Fruit fly (Drosophila melanogaster): Measurements from ENCODE around the gene CG15399.

CG15399 gene

dm6 chr2L:2771676-2772075, at the start of gene CG15399:
Gene CG15399 (minus strand): TSS chr2L:2771776.
- no peak for TF ChIP-seq usp (GFP tag; optimal IDR thresholded peaks at IDR 0.05)
- no peak for TF ChIP-seq Dll (optimal IDR thresholded peaks at IDR 0.05)
- no peak for TF ChIP-seq CG8478 (optimal IDR thresholded peaks at IDR 0.05)
- TF ChIP-seq pan (optimal IDR thresholded peaks at IDR 0.05), result no peak
- TF ChIP-seq EcR (GFP tag; optimal IDR thresholded peaks at IDR 0.05), result no peak
- no peak for TF ChIP-seq psq (optimal IDR thresholded peaks at IDR 0.05)

- TF ChIP-seq EcR (GFP tag; optimal IDR thresholded peaks at IDR 0.05), result no peak
- no peak for TF ChIP-seq psq (optimal IDR thresholded peaks at IDR 0.05)
- TF ChIP-seq pan (optimal IDR thresholded peaks at IDR 0.05), result no peak
- no peak for TF ChIP-seq CG8478 (optimal IDR thresholded peaks at IDR 0.05)
- no peak for TF ChIP-seq Dll (optimal IDR thresholded peaks at IDR 0.05)
- no peak for TF ChIP-seq usp (GFP tag; optimal IDR thresholded peaks at IDR 0.05)
These were observed 44.1 kb upstream of the CG15399 start, which contains the start of gene G6P for dm6 chr2L:2815673-2816072. Gene G6P (minus strand): TSS chr2L:2815760.

DNA sequence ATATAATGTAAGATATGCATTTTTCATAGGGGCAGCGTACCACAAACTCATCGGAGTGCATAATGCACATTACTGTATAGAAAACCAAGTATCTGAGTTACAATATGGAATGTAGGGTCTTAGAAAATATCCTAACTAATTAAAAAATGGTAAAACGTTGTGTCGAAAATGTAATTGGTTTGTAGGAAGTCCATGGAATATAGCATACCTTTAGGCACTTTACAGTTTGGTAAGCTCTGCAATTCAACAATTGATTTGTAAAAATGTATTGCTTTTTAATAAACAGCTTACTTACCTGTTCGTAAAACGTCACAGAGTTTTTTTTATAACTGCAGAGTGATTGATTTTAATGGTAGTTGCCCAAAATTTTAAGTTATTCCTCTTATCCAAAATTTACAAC, 40.6 kb upstream of the CG15399 start, which contains the start of gene CG2964:
CG2964 (plus strand) TSS at position 301 of the 400 bp plus-strand sequence.
- TF ChIP-seq psq (optimal IDR thresholded peaks at IDR 0.05), result no peak
- TF ChIP-seq pan (optimal IDR thresholded peaks at IDR 0.05), result no peak
- no peak for TF ChIP-seq EcR (GFP tag; optimal IDR thresholded peaks at IDR 0.05)
- TF ChIP-seq CG8478 (optimal IDR thresholded peaks at IDR 0.05), result no peak
- TF ChIP-seq usp (GFP tag; optimal IDR thresholded peaks at IDR 0.05), result no peak
- TF ChIP-seq Dll (optimal IDR thresholded peaks at IDR 0.05), result no peak

dm6 chr2L:2810831-2811230, 39.3 kb upstream of the CG15399 start:
- TF ChIP-seq usp (GFP tag; optimal IDR thresholded peaks at IDR 0.05) (no peak), Dll (optimal IDR thresholded peaks at IDR 0.05) (no peak), CG8478 (optimal IDR thresholded peaks at IDR 0.05) (no peak), psq (optimal IDR thresholded peaks at IDR 0.05) (no peak), EcR (GFP tag; optimal IDR thresholded peaks at IDR 0.05) (no peak), pan (optimal IDR thresholded peaks at IDR 0.05) (no peak)

DNA sequence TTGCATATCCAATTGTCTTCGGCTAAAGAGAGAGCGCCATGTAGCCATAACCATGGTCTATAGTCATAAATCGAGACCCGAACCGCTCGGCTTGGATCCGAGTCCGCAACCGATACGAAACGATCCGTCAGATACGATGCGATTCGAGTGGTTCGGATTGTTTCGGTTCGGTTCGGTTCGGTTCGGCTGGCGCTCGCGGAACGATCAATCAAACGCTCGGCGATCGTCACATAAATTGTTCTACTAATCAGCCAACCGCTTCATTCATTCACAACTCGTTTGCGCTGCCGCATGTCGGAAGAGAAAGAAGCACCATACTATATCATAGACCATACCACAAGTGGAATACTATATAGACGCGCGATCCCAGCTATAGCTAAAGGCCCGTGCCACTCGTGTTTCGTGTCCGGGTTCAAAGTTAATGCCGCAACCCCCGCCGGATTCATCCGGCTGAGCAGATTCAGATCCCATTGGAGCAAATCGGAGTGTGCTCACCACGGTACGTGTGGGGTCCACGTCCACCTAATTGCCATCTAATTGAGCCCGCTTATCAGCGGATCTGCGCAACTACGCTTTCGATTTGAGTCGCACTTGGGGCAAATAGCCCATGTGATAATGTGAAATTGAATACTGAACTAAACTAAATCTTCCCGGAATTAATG, 36.6 kb upstream of the CG15399 start:
- TF ChIP-seq CG8478 (optimal IDR thresholded peaks at IDR 0.05) (no peak), psq (optimal IDR thresholded peaks at IDR 0.05) (no peak), Dll (optimal IDR thresholded peaks at IDR 0.05) (no peak), usp (GFP tag; optimal IDR thresholded peaks at IDR 0.05) (no peak), EcR (GFP tag; optimal IDR thresholded peaks at IDR 0.05) (no peak), pan (optimal IDR thresholded peaks at IDR 0.05) (no peak)

- TF ChIP-seq pan (optimal IDR thresholded peaks at IDR 0.05), result no peak
- TF ChIP-seq CG8478 (optimal IDR thresholded peaks at IDR 0.05), result no peak
- no peak for TF ChIP-seq EcR (GFP tag; optimal IDR thresholded peaks at IDR 0.05)
- TF ChIP-seq Dll (optimal IDR thresholded peaks at IDR 0.05), result no peak
- TF ChIP-seq usp (GFP tag; optimal IDR thresholded peaks at IDR 0.05), result no peak
- TF ChIP-seq psq (optimal IDR thresholded peaks at IDR 0.05), result no peak
These were observed 36.0 kb upstream of the CG15399 start for dm6 chr2L:2807597-2807996.

DNA sequence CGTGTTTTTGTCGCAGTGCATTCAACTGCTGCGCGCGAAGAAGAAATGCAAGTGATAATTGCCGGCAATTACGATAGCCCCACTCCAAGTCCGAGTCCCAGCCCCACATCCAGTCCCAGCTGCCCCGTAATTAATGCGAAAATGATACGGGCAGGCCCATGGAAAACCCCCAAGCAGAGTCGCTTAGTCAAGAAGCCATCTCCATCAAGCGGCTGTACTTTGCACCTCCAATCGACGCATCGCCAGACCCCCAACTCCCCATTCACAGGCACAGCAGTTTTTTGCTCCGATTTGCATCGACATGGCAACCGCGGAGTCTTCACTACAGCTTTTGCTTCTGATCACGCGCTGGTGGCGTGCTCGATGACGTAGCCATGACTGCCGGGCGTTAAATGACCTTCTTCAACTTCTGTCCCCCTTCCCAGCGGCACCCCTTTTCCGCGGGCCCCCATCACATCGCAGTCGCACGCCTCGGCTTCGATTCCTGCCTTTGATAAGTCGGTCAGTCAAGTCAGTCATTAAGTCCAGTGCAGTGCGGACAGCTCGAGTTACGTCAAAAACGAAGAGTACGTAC, 34.7 kb upstream of the CG15399 start:
- TF ChIP-seq EcR (GFP tag; optimal IDR thresholded peaks at IDR 0.05) (no peak), CG8478 (optimal IDR thresholded peaks at IDR 0.05) (no peak), Dll (optimal IDR thresholded peaks at IDR 0.05) (peak; percentile 49)

dm6 chr2L:2804634-2805311, 33.2 kb upstream of the CG15399 start, which contains the start of gene daw:
Gene daw (plus strand): TSS chr2L:2805261.
- TF ChIP-seq pan (optimal IDR thresholded peaks at IDR 0.05), result no peak
- TF ChIP-seq Dll (optimal IDR thresholded peaks at IDR 0.05), result peak; percentile 8

DNA sequence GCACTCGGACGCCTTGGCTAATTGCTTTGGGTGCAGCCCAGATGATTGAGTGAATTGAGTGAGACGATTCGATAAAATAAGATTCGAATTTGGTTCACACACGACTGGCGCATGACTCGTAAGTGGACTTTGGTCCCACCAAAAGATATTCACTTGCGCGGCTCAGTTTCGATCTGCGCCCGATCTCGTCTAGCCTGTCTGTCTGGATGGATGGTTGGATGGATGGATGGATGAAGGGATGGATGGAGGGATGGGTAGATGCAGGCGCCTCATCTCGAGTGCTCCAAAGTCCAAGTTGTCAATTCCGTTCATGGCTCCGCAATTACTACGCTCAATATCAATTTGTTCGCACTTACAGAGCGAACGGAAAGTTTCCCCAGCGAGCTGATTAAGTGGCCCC, 31.0 kb upstream of the CG15399 start:
- TF ChIP-seq usp (GFP tag; optimal IDR thresholded peaks at IDR 0.05) (no peak), EcR (GFP tag; optimal IDR thresholded peaks at IDR 0.05) (no peak), pan (optimal IDR thresholded peaks at IDR 0.05) (no peak), CG8478 (optimal IDR thresholded peaks at IDR 0.05) (no peak), Dll (optimal IDR thresholded peaks at IDR 0.05) (no peak), psq (optimal IDR thresholded peaks at IDR 0.05) (no peak)

dm6 chr2L:2800956-2801776, 29.6 kb upstream of the CG15399 start:
- TF ChIP-seq psq (optimal IDR thresholded peaks at IDR 0.05) (no peak), EcR (GFP tag; optimal IDR thresholded peaks at IDR 0.05) (no peak), pan (optimal IDR thresholded peaks at IDR 0.05) (no peak), usp (GFP tag; optimal IDR thresholded peaks at IDR 0.05) (no peak), CG8478 (optimal IDR thresholded peaks at IDR 0.05) (no peak), Dll (optimal IDR thresholded peaks at IDR 0.05) (no peak)

dm6 chr2L:2799909-2800478, 28.4 kb upstream of the CG15399 start, which contains the start of gene Syt1:
Gene Syt1 (minus strand): TSS chr2L:2799979.
- no peak for TF ChIP-seq Dll (optimal IDR thresholded peaks at IDR 0.05)
- TF ChIP-seq EcR (GFP tag; optimal IDR thresholded peaks at IDR 0.05), result no peak
- TF ChIP-seq pan (optimal IDR thresholded peaks at IDR 0.05), result no peak
- no peak for TF ChIP-seq psq (optimal IDR thresholded peaks at IDR 0.05)
- TF ChIP-seq CG8478 (optimal IDR thresholded peaks at IDR 0.05), result no peak
- no peak for TF ChIP-seq usp (GFP tag; optimal IDR thresholded peaks at IDR 0.05)
